Fruit fly (Drosophila melanogaster): ENCODE results near the gene CG2519.

The CG2519 gene

DNA sequence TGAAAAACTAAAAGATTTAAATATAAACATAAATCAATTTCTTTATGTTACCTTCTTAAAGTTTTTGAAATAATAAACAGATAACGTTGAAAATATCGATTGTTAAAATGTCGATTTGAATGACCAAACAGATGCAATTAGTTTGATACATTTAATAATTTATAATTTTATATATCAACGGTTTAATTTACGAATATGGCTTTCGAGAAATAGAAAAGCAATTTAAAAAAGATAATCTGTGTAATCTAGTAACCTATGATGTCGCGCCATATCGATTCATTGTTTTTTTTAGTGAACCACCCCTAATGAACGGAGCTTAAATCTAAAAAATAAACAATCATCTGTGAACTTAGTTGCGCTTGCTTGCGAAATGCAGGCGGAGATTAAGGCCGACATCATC lies 41.0 kb upstream of the CG2519 start, which contains the start of gene PolZ2:
PolZ2 (plus strand) TSS at position 301 of the 400 bp plus-strand sequence.
- no peak for TF ChIP-seq CG6792 (GFP tag; optimal IDR thresholded peaks at IDR 0.05)
- no peak for TF ChIP-seq CG16779 (tag; optimal IDR thresholded peaks at IDR 0.05)
- TF ChIP-seq Blimp-1 (GFP tag; optimal IDR thresholded peaks at IDR 0.05), result no peak
- TF ChIP-seq CG34406 (GFP tag; optimal IDR thresholded peaks at IDR 0.05), result no peak
- TF ChIP-seq lz (GFP tag; optimal IDR thresholded peaks at IDR 0.05), result no peak
- TF ChIP-seq Lpt (GFP tag; optimal IDR thresholded peaks at IDR 0.05), result no peak
- no peak for TF ChIP-seq CG11294 (GFP tag; IDR thresholded peaks at IDR 0.05)
- no peak for TF ChIP-seq CG6854 (GFP tag; optimal IDR thresholded peaks at IDR 0.05)
- no peak for TF ChIP-seq Eip93F (GFP tag; optimal IDR thresholded peaks at IDR 0.05)
- TF ChIP-seq Sox102F (GFP tag; optimal IDR thresholded peaks at IDR 0.05), result no peak
- no peak for TF ChIP-seq achi (GFP tag; optimal IDR thresholded peaks at IDR 0.05)
- no peak for TF ChIP-seq CG6163 (GFP tag; IDR thresholded peaks at IDR 0.05)
- no peak for TF ChIP-seq CG4318 (GFP tag; optimal IDR thresholded peaks at IDR 0.05)
- no peak for TF ChIP-seq CG9139 (GFP tag; optimal IDR thresholded peaks at IDR 0.05)
- no peak for TF ChIP-seq cyc (GFP tag; optimal IDR thresholded peaks at IDR 0.05)

DNA sequence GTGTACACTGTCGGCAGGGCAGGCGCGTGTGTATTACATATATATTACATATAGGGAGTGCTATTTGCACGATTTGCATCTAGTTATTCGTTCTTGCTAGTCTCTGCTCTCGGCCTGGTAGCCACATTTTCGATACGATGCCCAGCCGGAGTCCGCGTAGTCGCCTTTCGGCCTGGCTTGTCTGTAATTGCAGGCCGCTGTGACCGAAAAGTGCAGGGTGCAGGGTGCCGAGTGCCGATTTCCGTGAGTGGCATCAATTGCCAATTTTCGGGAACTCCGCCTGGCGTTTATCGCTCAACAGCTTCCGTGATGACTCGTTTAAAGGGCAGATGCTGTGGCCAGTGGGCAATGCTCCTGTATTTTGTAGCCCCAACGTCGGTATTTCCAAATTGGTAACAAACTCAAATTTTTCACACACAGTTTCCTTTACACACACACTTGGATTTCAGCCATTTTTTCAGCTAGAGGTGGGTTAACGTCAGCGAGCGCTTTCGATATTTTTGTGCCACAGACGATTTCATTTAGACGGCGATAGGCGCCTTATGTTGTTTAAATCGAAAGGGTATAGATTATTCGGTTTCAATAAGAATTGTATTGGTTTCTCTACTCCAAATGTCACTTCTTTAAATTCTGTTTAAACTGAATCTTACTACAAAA lies 40.4 kb upstream of the CG2519 start, which contains the start of gene CG2926:
CG2926 (minus strand) TSS at position 518 of the 657 bp plus-strand sequence.
- TF ChIP-seq CG10669 (GFP tag; optimal IDR thresholded peaks at IDR 0.05) (no peak), lz (GFP tag; optimal IDR thresholded peaks at IDR 0.05) (peak; percentile 40), CG6163 (GFP tag; IDR thresholded peaks at IDR 0.05) (no peak; the same call in 2 of the 3 replicates), CG11902 (GFP tag; optimal IDR thresholded peaks at IDR 0.05) (no peak), esn (GFP tag; optimal IDR thresholded peaks at IDR 0.05) (peak; percentile 43), CG31627 (GFP tag; optimal IDR thresholded peaks at IDR 0.05) (peak; percentile 18), ss (GFP tag; optimal IDR thresholded peaks at IDR 0.05) (no peak), CG15336 (GFP tag; IDR thresholded peaks at IDR 0.05) (peak; percentile 28; the same call in 1 of the 2 replicates), Hr4 (GFP tag; optimal IDR thresholded peaks at IDR 0.05) (no peak), cyc (GFP tag; optimal IDR thresholded peaks at IDR 0.05) (peak; percentile 31), dac (GFP tag; optimal IDR thresholded peaks at IDR 0.05) (no peak), CG6854 (GFP tag; optimal IDR thresholded peaks at IDR 0.05) (peak; percentile 45)

DNA sequence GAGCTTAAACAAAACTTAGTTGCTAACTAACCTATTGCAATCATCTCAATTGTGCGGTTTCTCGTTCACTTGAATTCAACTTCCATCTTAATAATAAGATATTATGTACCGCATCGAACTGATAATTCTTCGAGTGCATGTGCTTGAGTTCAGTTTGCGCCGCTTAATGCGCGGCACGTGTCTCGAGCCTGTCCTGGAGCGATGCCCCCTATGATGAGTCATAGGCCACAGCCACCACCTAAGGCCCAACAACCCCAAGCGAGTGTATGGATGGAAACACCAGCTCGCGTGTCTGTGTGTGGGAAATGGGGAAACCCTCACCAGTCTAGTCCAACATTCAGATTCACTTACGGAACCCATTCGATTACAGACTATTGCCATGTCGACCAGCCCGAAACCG lies 26.3 kb upstream of the CG2519 start:
- peak; percentile 2 for TF ChIP-seq CG31627 (GFP tag; optimal IDR thresholded peaks at IDR 0.05)
- no peak for TF ChIP-seq fd59A (GFP tag; optimal IDR thresholded peaks at IDR 0.05)
- no peak for TF ChIP-seq salr (GFP tag; optimal IDR thresholded peaks at IDR 0.05)
- TF ChIP-seq Eip78C (GFP tag), result no peak
- TF ChIP-seq OdsH (GFP tag; optimal IDR thresholded peaks at IDR 0.05), result no peak
- no peak for TF ChIP-seq CG6163 (GFP tag; IDR thresholded peaks at IDR 0.05)
- TF ChIP-seq CG8632 (GFP tag; optimal IDR thresholded peaks at IDR 0.05), result no peak
- no peak for TF ChIP-seq CG10631 (GFP tag; optimal IDR thresholded peaks at IDR 0.05)
- no peak for TF ChIP-seq CG6276 (GFP tag; optimal IDR thresholded peaks at IDR 0.05)
- TF ChIP-seq CG7368 (GFP tag; optimal IDR thresholded peaks at IDR 0.05), result no peak
- TF ChIP-seq CG16779 (tag; optimal IDR thresholded peaks at IDR 0.05), result no peak
- TF ChIP-seq CG34406 (GFP tag; optimal IDR thresholded peaks at IDR 0.05), result no peak
- TF ChIP-seq CG10669 (GFP tag; optimal IDR thresholded peaks at IDR 0.05), result no peak
- no peak for TF ChIP-seq ss (GFP tag; optimal IDR thresholded peaks at IDR 0.05)
- peak; percentile 44 for TF ChIP-seq Met (GFP tag; optimal IDR thresholded peaks at IDR 0.05)
- TF ChIP-seq CG6854 (GFP tag; optimal IDR thresholded peaks at IDR 0.05), result no peak
- no peak for TF ChIP-seq spab (GFP tag; optimal IDR thresholded peaks at IDR 0.05)
- TF ChIP-seq CG11902 (GFP tag; optimal IDR thresholded peaks at IDR 0.05), result no peak
- TF ChIP-seq CG32006 (GFP tag; optimal IDR thresholded peaks at IDR 0.05), result no peak
- no peak for TF ChIP-seq Ets21C (GFP tag; optimal IDR thresholded peaks at IDR 0.05)
- no peak for TF ChIP-seq Hr4 (GFP tag; optimal IDR thresholded peaks at IDR 0.05)
- TF ChIP-seq cyc (GFP tag; optimal IDR thresholded peaks at IDR 0.05), result peak; percentile 16
- TF ChIP-seq fkh (GFP tag; optimal IDR thresholded peaks at IDR 0.05), result no peak
- no peak for TF ChIP-seq CG8319 (GFP tag; optimal IDR thresholded peaks at IDR 0.05)
- no peak for TF ChIP-seq svp (GFP tag)
- no peak for TF ChIP-seq CG3919 (GFP tag; optimal IDR thresholded peaks at IDR 0.05)
